ENCODE assay signal across 1 fruit fly cellular context in the genomic region with DNA sequence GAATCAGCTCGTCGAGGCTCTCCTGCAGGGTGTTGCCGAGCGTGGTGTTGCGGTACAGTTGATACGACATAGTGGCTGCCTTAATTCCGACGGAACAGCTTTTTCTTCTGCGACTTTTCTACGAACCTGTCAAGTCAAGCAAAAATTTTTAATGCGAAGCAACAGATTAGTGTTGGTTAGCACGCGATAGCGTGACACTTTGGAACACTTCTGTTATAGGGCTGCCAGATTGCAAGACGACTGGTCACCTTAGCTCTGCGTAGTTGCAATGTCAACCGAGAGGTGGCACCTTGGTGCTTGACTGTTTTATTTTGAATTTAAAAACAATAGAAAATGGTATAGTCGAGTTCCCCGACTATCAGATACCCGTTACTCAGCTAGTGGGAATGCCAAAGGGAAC.
TF ChIP-seq lines count a peak whose summit lies in the region.

Gene TfIIA-S, minus strand, starts transcription at position 175 of the 400 bp plus-strand sequence.

TF ChIP-seq in whole organism, embryonic, 481 proteins besides CTCF, POLR2A, EP300 and RAD21 (continued from another document and continues in another):
- TF ChIP-seq cwo (GFP tag; optimal IDR thresholded peaks at IDR 0.05; lab: Kevin White, UChicago), result no peak
- TF ChIP-seq gt (GFP tag; IDR thresholded peaks at IDR 0.05; lab: Robert Waterston, UW), result no peak
- peak; percentile 30 for TF ChIP-seq cato (GFP tag; optimal IDR thresholded peaks at IDR 0.05; lab: Kevin White, UChicago; ENCODE audit: borderline replicate concordance)
- TF ChIP-seq CG4282 (GFP tag; optimal IDR thresholded peaks at IDR 0.05; lab: Kevin White, UChicago), result peak; percentile 91
- peak; percentile 78 for TF ChIP-seq CG14710 (tag; optimal IDR thresholded peaks at IDR 0.05; lab: Kevin White, UChicago)
- no peak for TF ChIP-seq tap (tag; optimal IDR thresholded peaks at IDR 0.05; lab: Kevin White, UChicago)
- no peak for TF ChIP-seq Dll (GFP tag; IDR thresholded peaks at IDR 0.05; lab: Robert Waterston, UW; ENCODE audit: partially characterized antibody)
- TF ChIP-seq dysf (GFP tag; IDR thresholded peaks at IDR 0.05; lab: Robert Waterston, UW), result no peak
- no peak for TF ChIP-seq vnd (GFP tag; IDR thresholded peaks at IDR 0.05; lab: Robert Waterston, UW; ENCODE audit: partially characterized antibody)
- TF ChIP-seq CG3281 (GFP tag; optimal IDR thresholded peaks at IDR 0.05; lab: Kevin White, UChicago), result peak; percentile 71
- no peak for TF ChIP-seq ap (GFP tag; IDR thresholded peaks at IDR 0.05; lab: Robert Waterston, UW)
- TF ChIP-seq CG18011 (GFP tag; optimal IDR thresholded peaks at IDR 0.05; lab: Kevin White, UChicago), result peak; percentile 37
- no peak for TF ChIP-seq klu (GFP tag; IDR thresholded peaks at IDR 0.05; lab: Robert Waterston, UW)
- TF ChIP-seq knrl (GFP tag; IDR thresholded peaks at IDR 0.05; lab: Robert Waterston, UW; ENCODE audit: partially characterized antibody), result no peak
- TF ChIP-seq aop (GFP tag; IDR thresholded peaks at IDR 0.05; lab: Robert Waterston, UW), result no peak
- no peak for TF ChIP-seq lola (GFP tag; optimal IDR thresholded peaks at IDR 0.05; lab: Kevin White, UChicago)
- TF ChIP-seq grn (GFP tag; optimal IDR thresholded peaks at IDR 0.05; lab: Kevin White, UChicago), result peak; percentile 42
- TF ChIP-seq CG17802 (tag; optimal IDR thresholded peaks at IDR 0.05; lab: Kevin White, UChicago), result peak; percentile 59
- TF ChIP-seq Ets65A (GFP tag; lab: Kevin White, UChicago), result peak; percentile 99
- TF ChIP-seq sr (GFP tag; IDR thresholded peaks at IDR 0.05; lab: Robert Waterston, UW), result no peak
- peak; percentile 90 for TF ChIP-seq Xbp1 (GFP tag; optimal IDR thresholded peaks at IDR 0.05; lab: Kevin White, UChicago)
- TF ChIP-seq lov (optimal IDR thresholded peaks at IDR 0.05; lab: Kevin White, UChicago), result no peak
- no peak for TF ChIP-seq lov (GFP tag; IDR thresholded peaks at IDR 0.05; lab: Robert Waterston, UW)
- TF ChIP-seq ab (GFP tag; optimal IDR thresholded peaks at IDR 0.05; lab: Kevin White, UChicago), result peak; percentile 30
- peak; percentile 55 for TF ChIP-seq hkb (optimal IDR thresholded peaks at IDR 0.05; lab: Kevin White, UChicago)
- no peak for TF ChIP-seq hkb (GFP tag; IDR thresholded peaks at IDR 0.05; lab: Robert Waterston, UW)
- TF ChIP-seq CG6765 (GFP tag; optimal IDR thresholded peaks at IDR 0.05; lab: Kevin White, UChicago), result peak; percentile 42
- no peak for TF ChIP-seq CG9215 (GFP tag; IDR thresholded peaks at IDR 0.05; lab: Robert Waterston, UW)
- TF ChIP-seq tx (GFP tag; optimal IDR thresholded peaks at IDR 0.05; lab: Kevin White, UChicago), result peak; percentile 81
- no peak for TF ChIP-seq CG17612 (GFP tag; IDR thresholded peaks at IDR 0.05; lab: Robert Waterston, UW)
- no peak for TF ChIP-seq CG11504 (tag; optimal IDR thresholded peaks at IDR 0.05; lab: Kevin White, UChicago)
- TF ChIP-seq Ptx1 (GFP tag; IDR thresholded peaks at IDR 0.05; lab: Robert Waterston, UW), result no peak
- no peak for TF ChIP-seq unc-4 (GFP tag; IDR thresholded peaks at IDR 0.05; lab: Robert Waterston, UW; ENCODE audit: partially characterized antibody)
- peak; percentile 64 for TF ChIP-seq Dad (GFP tag; optimal IDR thresholded peaks at IDR 0.05; lab: Kevin White, UChicago)
- TF ChIP-seq CG15011 (GFP tag; optimal IDR thresholded peaks at IDR 0.05; lab: Kevin White, UChicago), result no peak
- no peak for TF ChIP-seq CG11247 (GFP tag; IDR thresholded peaks at IDR 0.05; lab: Robert Waterston, UW)
- TF ChIP-seq CG13424 (tag; optimal IDR thresholded peaks at IDR 0.05; lab: Kevin White, UChicago), result peak; percentile 56
- peak; percentile 63 for TF ChIP-seq CG16863 (GFP tag; optimal IDR thresholded peaks at IDR 0.05; lab: Kevin White, UChicago)
- TF ChIP-seq CG6254 (GFP tag; optimal IDR thresholded peaks at IDR 0.05; lab: Kevin White, UChicago), result no peak
- TF ChIP-seq CG1603 (tag; optimal IDR thresholded peaks at IDR 0.05; lab: Kevin White, UChicago), result peak; percentile 94
- no peak for TF ChIP-seq danr (GFP tag; IDR thresholded peaks at IDR 0.05; lab: Robert Waterston, UW)
- peak; percentile 60 for TF ChIP-seq CG6683 (GFP tag; optimal IDR thresholded peaks at IDR 0.05; lab: Kevin White, UChicago)
- peak; percentile 15 for TF ChIP-seq CG18262 (tag; optimal IDR thresholded peaks at IDR 0.05; lab: Kevin White, UChicago)
- no peak for TF ChIP-seq Dip2 (GFP tag; IDR thresholded peaks at IDR 0.05; lab: Robert Waterston, UW)
- TF ChIP-seq dm (GFP tag; optimal IDR thresholded peaks at IDR 0.05; lab: Kevin White, UChicago), result peak; percentile 56
- TF ChIP-seq kah (GFP tag; optimal IDR thresholded peaks at IDR 0.05; lab: Kevin White, UChicago), result no peak
- TF ChIP-seq pnt (GFP tag; optimal IDR thresholded peaks at IDR 0.05; lab: Kevin White, UChicago), result peak; percentile 75
- TF ChIP-seq disco-r (GFP tag; optimal IDR thresholded peaks at IDR 0.05; lab: Kevin White, UChicago), result peak; percentile 60
- no peak for TF ChIP-seq ro (GFP tag; IDR thresholded peaks at IDR 0.05; lab: Robert Waterston, UW)
- no peak for TF ChIP-seq CG3726 (GFP tag; IDR thresholded peaks at IDR 0.05; lab: Robert Waterston, UW)
- peak; percentile 79 for TF ChIP-seq ind (GFP tag; optimal IDR thresholded peaks at IDR 0.05; lab: Kevin White, UChicago)
- TF ChIP-seq E2f1 (GFP tag; IDR thresholded peaks at IDR 0.05; lab: Robert Waterston, UW), result no peak
- peak; percentile 68 for TF ChIP-seq Bdp1 (GFP tag; optimal IDR thresholded peaks at IDR 0.05; lab: Kevin White, UChicago)
- TF ChIP-seq CG1233 (GFP tag; optimal IDR thresholded peaks at IDR 0.05; lab: Kevin White, UChicago), result peak; percentile 55
- TF ChIP-seq bowl (GFP tag; IDR thresholded peaks at IDR 0.05; lab: Robert Waterston, UW), result no peak
- peak; percentile 84 for TF ChIP-seq CG11398 (GFP tag; optimal IDR thresholded peaks at IDR 0.05; lab: Kevin White, UChicago)
- TF ChIP-seq CG13296 (GFP tag; optimal IDR thresholded peaks at IDR 0.05; lab: Kevin White, UChicago), result no peak
- TF ChIP-seq BtbVII (GFP tag; optimal IDR thresholded peaks at IDR 0.05; lab: Kevin White, UChicago), result no peak
- TF ChIP-seq pzg (GFP tag; optimal IDR thresholded peaks at IDR 0.05; lab: Kevin White, UChicago), result peak; percentile 99
- peak; percentile 92 for TF ChIP-seq YL-1 (GFP tag; optimal IDR thresholded peaks at IDR 0.05; lab: Kevin White, UChicago)
- TF ChIP-seq Side (GFP tag; optimal IDR thresholded peaks at IDR 0.05; lab: Kevin White, UChicago), result peak; percentile 80
- TF ChIP-seq twi (tag; optimal IDR thresholded peaks at IDR 0.05; lab: Kevin White, UChicago), result peak; percentile 3
- no peak for TF ChIP-seq Deaf1 (tag; optimal IDR thresholded peaks at IDR 0.05; lab: Kevin White, UChicago)
- TF ChIP-seq CG1792 (GFP tag; optimal IDR thresholded peaks at IDR 0.05; lab: Kevin White, UChicago), result peak; percentile 84
- TF ChIP-seq Sry-δ (GFP tag; optimal IDR thresholded peaks at IDR 0.05; lab: Kevin White, UChicago), result peak; percentile 77
- no peak for TF ChIP-seq tgo (GFP tag; IDR thresholded peaks at IDR 0.05; lab: Robert Waterston, UW)
- peak; percentile 55 for TF ChIP-seq CG31388 (GFP tag; optimal IDR thresholded peaks at IDR 0.05; lab: Kevin White, UChicago)
- peak; percentile 61 for TF ChIP-seq PHDP (tag; optimal IDR thresholded peaks at IDR 0.05; lab: Kevin White, UChicago)
- no peak for TF ChIP-seq gsb (GFP tag; IDR thresholded peaks at IDR 0.05; lab: Robert Waterston, UW)
- no peak for TF ChIP-seq CG12769 (tag; optimal IDR thresholded peaks at IDR 0.05; lab: Kevin White, UChicago)
- peak; percentile 70 for TF ChIP-seq CG18619 (GFP tag; optimal IDR thresholded peaks at IDR 0.05; lab: Kevin White, UChicago)
- TF ChIP-seq CG15514 (GFP tag; optimal IDR thresholded peaks at IDR 0.05; lab: Kevin White, UChicago), result peak; percentile 92
- TF ChIP-seq CG3995 (GFP tag; optimal IDR thresholded peaks at IDR 0.05; lab: Kevin White, UChicago), result peak; percentile 61
- no peak for TF ChIP-seq CG13894 (tag; optimal IDR thresholded peaks at IDR 0.05; lab: Kevin White, UChicago)
- TF ChIP-seq CG3838 (GFP tag; optimal IDR thresholded peaks at IDR 0.05; lab: Kevin White, UChicago), result no peak
- TF ChIP-seq Dip3 (GFP tag; optimal IDR thresholded peaks at IDR 0.05; lab: Kevin White, UChicago), result peak; percentile 88
- no peak for TF ChIP-seq Dbx (GFP tag; IDR thresholded peaks at IDR 0.05; lab: Robert Waterston, UW)
- TF ChIP-seq ranshi (GFP tag; IDR thresholded peaks at IDR 0.05; lab: Robert Waterston, UW), result no peak
- peak; percentile 12 for TF ChIP-seq fd64A (GFP tag; optimal IDR thresholded peaks at IDR 0.05; lab: Kevin White, UChicago)
- TF ChIP-seq D19B (GFP tag; optimal IDR thresholded peaks at IDR 0.05; lab: Kevin White, UChicago), result peak; percentile 32
- TF ChIP-seq stwl (tag; optimal IDR thresholded peaks at IDR 0.05; lab: Kevin White, UChicago), result peak; percentile 94
- peak; percentile 67 for TF ChIP-seq CG2116 (GFP tag; optimal IDR thresholded peaks at IDR 0.05; lab: Kevin White, UChicago)
- no peak for TF ChIP-seq Sox100B (GFP tag; optimal IDR thresholded peaks at IDR 0.05; lab: Kevin White, UChicago)
- TF ChIP-seq stc (GFP tag; IDR thresholded peaks at IDR 0.05; lab: Robert Waterston, UW), result no peak
- peak; percentile 59 for TF ChIP-seq CG13775 (GFP tag; optimal IDR thresholded peaks at IDR 0.05; lab: Kevin White, UChicago)
- no peak for TF ChIP-seq nau (GFP tag; optimal IDR thresholded peaks at IDR 0.05; lab: Kevin White, UChicago)
- TF ChIP-seq CG14050 (GFP tag; IDR thresholded peaks at IDR 0.05; lab: Robert Waterston, UW), result no peak
- peak; percentile 80 for TF ChIP-seq CG30403 (GFP tag; optimal IDR thresholded peaks at IDR 0.05; lab: Kevin White, UChicago)
- no peak for TF ChIP-seq prd (optimal IDR thresholded peaks at IDR 0.05; lab: Kevin White, UChicago)
- TF ChIP-seq prd (GFP tag; IDR thresholded peaks at IDR 0.05; lab: Robert Waterston, UW), result no peak
- no peak for TF ChIP-seq CG8478 (optimal IDR thresholded peaks at IDR 0.05; lab: Kevin White, UChicago)
- peak; percentile 69 for TF ChIP-seq CG13123 (GFP tag; optimal IDR thresholded peaks at IDR 0.05; lab: Kevin White, UChicago)
- peak; percentile 71 for TF ChIP-seq HHEX (GFP tag; optimal IDR thresholded peaks at IDR 0.05; lab: Kevin White, UChicago)
- TF ChIP-seq Kr (GFP tag; optimal IDR thresholded peaks at IDR 0.05; lab: Kevin White, UChicago), result no peak
- TF ChIP-seq ERR (GFP tag; optimal IDR thresholded peaks at IDR 0.05; lab: Kevin White, UChicago), result peak; percentile 86
- peak; percentile 78 for TF ChIP-seq ems (GFP tag; optimal IDR thresholded peaks at IDR 0.05; lab: Kevin White, UChicago)
- TF ChIP-seq CG30431 (GFP tag; optimal IDR thresholded peaks at IDR 0.05; lab: Kevin White, UChicago), result peak; percentile 32
- peak; percentile 77 for TF ChIP-seq HLHmδ (GFP tag; optimal IDR thresholded peaks at IDR 0.05; lab: Kevin White, UChicago)
- TF ChIP-seq CG10654 (GFP tag; optimal IDR thresholded peaks at IDR 0.05; lab: Kevin White, UChicago), result peak; percentile 74
- TF ChIP-seq CG7556 (GFP tag; optimal IDR thresholded peaks at IDR 0.05; lab: Kevin White, UChicago), result peak; percentile 54
- peak; percentile 78 for TF ChIP-seq CG12942 (GFP tag; optimal IDR thresholded peaks at IDR 0.05; lab: Kevin White, UChicago)
- TF ChIP-seq CG9876 (GFP tag; optimal IDR thresholded peaks at IDR 0.05; lab: Kevin White, UChicago), result peak; percentile 80
- no peak for TF ChIP-seq abd-A (tag; optimal IDR thresholded peaks at IDR 0.05; lab: Kevin White, UChicago)
- peak; percentile 68 for TF ChIP-seq slou (GFP tag; optimal IDR thresholded peaks at IDR 0.05; lab: Kevin White, UChicago)
- no peak for TF ChIP-seq Gsc (GFP tag; IDR thresholded peaks at IDR 0.05; lab: Robert Waterston, UW)
- peak; percentile 73 to 77 for TF ChIP-seq chif (GFP tag; optimal IDR thresholded peaks at IDR 0.05; lab: Kevin White, UChicago)
- no peak for TF ChIP-seq dan (GFP tag; IDR thresholded peaks at IDR 0.05; lab: Robert Waterston, UW)
- TF ChIP-seq toy (GFP tag; IDR thresholded peaks at IDR 0.05; lab: Robert Waterston, UW), result no peak
- peak; percentile 86 for TF ChIP-seq Antp (GFP tag; optimal IDR thresholded peaks at IDR 0.05; lab: Kevin White, UChicago)
- peak; percentile 86 for TF ChIP-seq CG9797 (GFP tag; optimal IDR thresholded peaks at IDR 0.05; lab: Kevin White, UChicago)
- TF ChIP-seq Vsx1 (GFP tag; optimal IDR thresholded peaks at IDR 0.05; lab: Kevin White, UChicago), result no peak
- TF ChIP-seq CG2129 (GFP tag; IDR thresholded peaks at IDR 0.05; lab: Robert Waterston, UW; ENCODE audit: partially characterized antibody), result no peak
- TF ChIP-seq H2.0 (GFP tag; IDR thresholded peaks at IDR 0.05; lab: Robert Waterston, UW), result no peak
- TF ChIP-seq CG10274 (GFP tag; optimal IDR thresholded peaks at IDR 0.05; lab: Kevin White, UChicago), result no peak
- TF ChIP-seq scrt (GFP tag; optimal IDR thresholded peaks at IDR 0.05; lab: Kevin White, UChicago), result peak; percentile 98
- TF ChIP-seq Meics (GFP tag; optimal IDR thresholded peaks at IDR 0.05; lab: Kevin White, UChicago), result peak; percentile 72
- no peak for TF ChIP-seq CG6791 (GFP tag; IDR thresholded peaks at IDR 0.05; lab: Robert Waterston, UW; ENCODE audit: partially characterized antibody)
- TF ChIP-seq Stat92E (GFP tag; optimal IDR thresholded peaks at IDR 0.05; lab: Kevin White, UChicago), result no peak
- peak; percentile 70 for TF ChIP-seq Fer3 (tag; optimal IDR thresholded peaks at IDR 0.05; lab: Kevin White, UChicago)
- TF ChIP-seq CG7745 (tag; optimal IDR thresholded peaks at IDR 0.05; lab: Kevin White, UChicago), result no peak
- TF ChIP-seq lbe (GFP tag; optimal IDR thresholded peaks at IDR 0.05; lab: Kevin White, UChicago), result peak; percentile 74
- TF ChIP-seq CG4730 (GFP tag; IDR thresholded peaks at IDR 0.05; lab: Robert Waterston, UW), result no peak
- no peak for TF ChIP-seq esg (GFP tag; conservative IDR thresholded peaks at IDR 0.05; lab: Robert Waterston, UW)
- TF ChIP-seq CG17829 (tag; optimal IDR thresholded peaks at IDR 0.05; lab: Kevin White, UChicago), result peak; percentile 82
- TF ChIP-seq CG31441 (GFP tag; IDR thresholded peaks at IDR 0.05; lab: Robert Waterston, UW), result no peak
- TF ChIP-seq shn (GFP tag; optimal IDR thresholded peaks at IDR 0.05; lab: Kevin White, UChicago), result peak; percentile 89
- peak; percentile 76 for TF ChIP-seq CG9817 (tag; optimal IDR thresholded peaks at IDR 0.05; lab: Kevin White, UChicago)
- no peak for TF ChIP-seq Xrp1 (GFP tag; IDR thresholded peaks at IDR 0.05; lab: Robert Waterston, UW)
- TF ChIP-seq CG4617 (GFP tag; optimal IDR thresholded peaks at IDR 0.05; lab: Kevin White, UChicago; ENCODE audit: borderline replicate concordance), result peak; percentile 94
- TF ChIP-seq pros (GFP tag; optimal IDR thresholded peaks at IDR 0.05; lab: Kevin White, UChicago), result no peak
- peak; percentile 79 to 83 for TF ChIP-seq Pdp1 (GFP tag; optimal IDR thresholded peaks at IDR 0.05; lab: Kevin White, UChicago)
